Fruit fly (Drosophila melanogaster): ENCODE results near the gene CG10352.
A peak's percentile ranks its signal among the peaks of the same experiment; 100 is the strongest.

dm6 chrX:11922650-11923237 is 45.8 kb upstream of the CG10352 start:
- TF ChIP-seq pad (GFP tag; optimal IDR thresholded peaks at IDR 0.05) (peak; percentile 89), Clk (GFP tag; optimal IDR thresholded peaks at IDR 0.05) (no peak), tj (GFP tag; optimal IDR thresholded peaks at IDR 0.05) (no peak), Hr96 (GFP tag; optimal IDR thresholded peaks at IDR 0.05) (no peak), CG5204 (GFP tag; optimal IDR thresholded peaks at IDR 0.05) (no peak), kay (GFP tag; ENCODE audit: borderline replicate concordance) (peak; percentile 39), CG1620 (GFP tag; optimal IDR thresholded peaks at IDR 0.05) (no peak), toe (GFP tag; optimal IDR thresholded peaks at IDR 0.05) (no peak), cic (GFP tag; optimal IDR thresholded peaks at IDR 0.05) (no peak), Crg-1 (GFP tag; optimal IDR thresholded peaks at IDR 0.05) (no peak), Mnt (GFP tag; optimal IDR thresholded peaks at IDR 0.05) (peak; percentile 25)

Data from whole organism, adult.